Worm (Caenorhabditis elegans) whole organism, young adult: ENCODE results near the gene Y50D7A.8.

Experiments
- C17E4.6 ChIP-seq: fragments of 200-800 bp; sonication (Bioruptor generic); IDR thresholded peaks from 2 replicates; pipeline ENCODE4 v1.3.6; 2022; ENCODE audit warnings: missing genetic modification reagents, missing genetic modification characterization, missing compliant biosample characterization
- F22D6.2 ChIP-seq: sonication (generic microtip); optimal IDR thresholded peaks from 2 replicates; lab custom pipeline; 2016; ENCODE audit warnings: mild to moderate bottlenecking, missing genetic modification characterization, missing compliant biosample characterization
- F49E8.2 ChIP-seq: sonication (generic microtip); optimal IDR thresholded peaks from 3 replicates; lab custom pipeline; 2017; ENCODE audit warnings: missing genetic modification characterization, mild to moderate bottlenecking, missing compliant biosample characterization, antibody characterized with exemption, moderate library complexity; ENCODE audit not compliant: insufficient read depth
- K12H6.12 ChIP-seq: fragments of 200-800 bp; sonication (Bioruptor generic); optimal IDR thresholded peaks from 2 replicates; lab custom pipeline; 2018; ENCODE audit warnings: mild to moderate bottlenecking, missing genetic modification characterization, missing compliant biosample characterization
- T07F8.4 ChIP-seq: sonication (generic microtip); optimal IDR thresholded peaks from 2 replicates; lab custom pipeline; 2016; ENCODE audit warnings: mild to moderate bottlenecking, missing genetic modification characterization, moderate library complexity, missing compliant biosample characterization
- Y56A3A.18 ChIP-seq: fragments of 200-800 bp; sonication (Bioruptor generic); IDR thresholded peaks from 2 replicates; pipeline ENCODE4 v1.3.6; 2022; ENCODE audit warnings: missing genetic modification reagents, missing genetic modification characterization, missing compliant biosample characterization
- ZK185.1 ChIP-seq: sonication (generic microtip); optimal IDR thresholded peaks from 2 replicates; lab custom pipeline; 2016; ENCODE audit warnings: mild to moderate bottlenecking, missing genetic modification characterization, missing compliant biosample characterization; ENCODE audit not compliant: poor library complexity, severe bottlenecking
- atf-7 ChIP-seq: sonication (generic microtip); optimal IDR thresholded peaks from 2 replicates; lab custom pipeline; 2017; ENCODE audit warnings: mild to moderate bottlenecking, missing genetic modification characterization, missing compliant biosample characterization
- athp-1 ChIP-seq: sonication (generic microtip); optimal IDR thresholded peaks from 2 replicates; lab custom pipeline; 2017; ENCODE audit warnings: mild to moderate bottlenecking, missing genetic modification characterization, missing compliant biosample characterization
- attf-5 ChIP-seq: fragments of 200-800 bp; sonication (Bioruptor generic); optimal IDR thresholded peaks from 2 replicates; lab custom pipeline; 2018; ENCODE audit warnings: mild to moderate bottlenecking, missing genetic modification characterization, missing compliant biosample characterization
- ccch-3 ChIP-seq: fragments of 200-800 bp; sonication (Bioruptor generic); optimal IDR thresholded peaks from 2 replicates; lab custom pipeline; 2018; ENCODE audit warnings: mild to moderate bottlenecking, missing genetic modification characterization, missing compliant biosample characterization
- ceh-40 ChIP-seq: fragments of 200-800 bp; sonication (Bioruptor generic); IDR thresholded peaks from 2 replicates; pipeline ENCODE4 v1.3.6; 2022; ENCODE audit warnings: missing genetic modification characterization, missing compliant biosample characterization
- ceh-79 ChIP-seq: sonication (generic microtip); optimal IDR thresholded peaks from 2 replicates; lab custom pipeline; 2017; ENCODE audit warnings: mild to moderate bottlenecking, missing genetic modification characterization, missing compliant biosample characterization
- egl-18 ChIP-seq: fragments of 200-800 bp; sonication (Bioruptor generic); IDR thresholded peaks from 2 replicates; pipeline ENCODE4 v1.3.6; 2022; ENCODE audit warnings: missing genetic modification reagents, missing genetic modification characterization, missing compliant biosample characterization
- ets-4 ChIP-seq: fragments of 200-800 bp; sonication (Bioruptor generic); optimal IDR thresholded peaks from 2 replicates; lab custom pipeline; 2018; ENCODE audit warnings: mild to moderate bottlenecking, missing genetic modification characterization, missing compliant biosample characterization
- hlh-26 ChIP-seq: fragments of 200-800 bp; sonication (Bioruptor generic); conservative IDR thresholded peaks from 2 replicates; pipeline ENCODE4 v1.3.6; 2022; ENCODE audit warnings: missing genetic modification reagents, missing genetic modification characterization, missing compliant biosample characterization
- let-607 ChIP-seq, 2 experiments: fragments of 200-800 bp in 1 of 2; sonication (Bioruptor generic) in 1 of 2; sonication (generic microtip) in 1 of 2; optimal IDR thresholded peaks; 2 replicates each; lab custom pipeline; 2016 to 2018; ENCODE audit warnings: mild to moderate bottlenecking in 2 of 2, missing compliant biosample characterization in 2 of 2, missing genetic modification characterization in 2 of 2, moderate library complexity in 2 of 2, missing genotype in 1 of 2
- lsl-1 ChIP-seq: fragments of 200-800 bp; sonication (Bioruptor generic); optimal IDR thresholded peaks from 2 replicates; lab custom pipeline; 2018; ENCODE audit warnings: mild to moderate bottlenecking, missing genetic modification characterization, moderate library complexity, missing compliant biosample characterization
- madf-10 ChIP-seq: sonication (generic microtip); optimal IDR thresholded peaks from 2 replicates; lab custom pipeline; 2016; ENCODE audit warnings: mild to moderate bottlenecking, missing genetic modification characterization, missing compliant biosample characterization
- madf-8 ChIP-seq: fragments of 200-800 bp; sonication (Bioruptor generic); conservative IDR thresholded peaks from 2 replicates; pipeline ENCODE4 v1.3.6; 2022; ENCODE audit warnings: missing genetic modification reagents, missing genetic modification characterization, missing compliant biosample characterization
- mes-4 ChIP-seq: sonication (generic microtip); optimal IDR thresholded peaks from 2 replicates; lab custom pipeline; 2016; ENCODE audit warnings: missing genotype, missing genetic modification characterization, missing compliant biosample characterization
- mxl-1 ChIP-seq: sonication (generic microtip); optimal IDR thresholded peaks from 2 replicates; lab custom pipeline; 2016; ENCODE audit warnings: missing genetic modification characterization, missing compliant biosample characterization
- nfyb-1 ChIP-seq: fragments of 200-800 bp; sonication (Bioruptor generic); IDR thresholded peaks from 2 replicates; pipeline ENCODE4 v1.3.6; 2022; ENCODE audit warnings: missing genetic modification reagents, missing genetic modification characterization, missing compliant biosample characterization
- nhr-120 ChIP-seq: fragments of 200-800 bp; sonication (Bioruptor generic); IDR thresholded peaks from 2 replicates; pipeline ENCODE4 v1.3.6; 2022; ENCODE audit warnings: missing genetic modification characterization, missing compliant biosample characterization
- pha-4 ChIP-seq: fragments of 150-350 bp; sonication (generic microtip); optimal IDR thresholded peaks from 2 replicates; lab custom pipeline; 2014; ENCODE audit warnings: missing biosample characterization, missing genetic modification reagents, missing genetic modification characterization
- sdz-38 ChIP-seq: sonication (generic microtip); optimal IDR thresholded peaks from 2 replicates; lab custom pipeline; 2016; ENCODE audit warnings: missing genotype, missing genetic modification characterization, missing compliant biosample characterization
- snpc-1.1 ChIP-seq: sonication (generic microtip); optimal IDR thresholded peaks from 2 replicates; lab custom pipeline; 2017; ENCODE audit warnings: missing genetic modification characterization, mild to moderate bottlenecking, missing compliant biosample characterization, antibody characterized with exemption, moderate library complexity, missing genotype, missing genetic modification reagents; ENCODE audit not compliant: insufficient read depth
- somi-1 ChIP-seq: fragments of 200-800 bp; sonication (Bioruptor generic); optimal IDR thresholded peaks from 2 replicates; lab custom pipeline; 2018; ENCODE audit warnings: mild to moderate bottlenecking, missing genetic modification characterization, missing compliant biosample characterization
- sptf-2 ChIP-seq: fragments of 200-800 bp; sonication (Bioruptor generic); optimal IDR thresholded peaks from 2 replicates; lab custom pipeline; 2018; ENCODE audit warnings: mild to moderate bottlenecking, missing genetic modification characterization, missing compliant biosample characterization
- tbp1 ChIP-seq: fragments of 200-800 bp; sonication (Bioruptor generic); optimal IDR thresholded peaks from 2 replicates; lab custom pipeline; 2018; ENCODE audit warnings: mild to moderate bottlenecking, missing genetic modification characterization, missing compliant biosample characterization
- ztf-22 ChIP-seq: fragments of 200-800 bp; sonication (Bioruptor generic); optimal IDR thresholded peaks from 2 replicates; lab custom pipeline; 2018; ENCODE audit warnings: mild to moderate bottlenecking, missing genetic modification characterization, moderate library complexity, missing compliant biosample characterization
- ztf-26 ChIP-seq: sonication (generic microtip); optimal IDR thresholded peaks from 2 replicates; lab custom pipeline; 2017; ENCODE audit warnings: missing genetic modification characterization, missing compliant biosample characterization
- ztf-28 ChIP-seq: fragments of 200-800 bp; sonication (Bioruptor generic); IDR thresholded peaks from 2 replicates; pipeline ENCODE4 v1.3.6; 2022; ENCODE audit warnings: missing genetic modification reagents, missing genetic modification characterization, missing compliant biosample characterization
- ztf-3 ChIP-seq: fragments of 200-800 bp; sonication (Bioruptor generic); optimal IDR thresholded peaks from 2 replicates; lab custom pipeline; 2018; ENCODE audit warnings: mild to moderate bottlenecking, missing genetic modification characterization, missing compliant biosample characterization
- ztf-6 ChIP-seq: fragments of 200-800 bp; sonication (Bioruptor generic); IDR thresholded peaks from 2 replicates; pipeline ENCODE4 v1.3.6; 2022; ENCODE audit warnings: missing genetic modification reagents, missing genetic modification characterization, missing compliant biosample characterization

Gene Y50D7A.8

DNA sequence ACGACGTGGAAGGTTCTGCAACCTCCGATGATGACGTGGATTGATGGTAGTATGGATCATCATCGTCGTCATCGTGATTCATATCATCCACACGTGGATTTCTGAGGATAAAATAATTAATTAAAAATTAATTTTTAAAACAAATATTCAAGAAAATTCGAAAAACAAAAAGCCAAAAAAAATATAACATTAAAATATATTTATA lies at the start of gene Y50D7A.8:
Y50D7A.8 (minus strand) TSS at position 101 of the 205 bp plus-strand sequence.
- TF ChIP-seq ztf-3 (GFP tag; lab: Kevin White, UChicago) (no peak), madf-8 (GFP tag; lab: Robert Waterston, UW) (no peak), nhr-120 (GFP tag; lab: Robert Waterston, UW) (no peak), ceh-79 (tag; lab: Kevin White, UChicago) (no peak), nfyb-1 (GFP tag; lab: Robert Waterston, UW) (no peak), ccch-3 (GFP tag; lab: Kevin White, UChicago) (no peak), madf-10 (tag; lab: Kevin White, UChicago) (no peak), ztf-22 (GFP tag; lab: Kevin White, UChicago) (no peak), Y56A3A.18 (GFP tag; lab: Robert Waterston, UW) (no peak), sptf-2 (GFP tag; lab: Kevin White, UChicago) (no peak), F49E8.2 (tag; lab: Kevin White, UChicago) (no peak), egl-18 (no peak), C17E4.6 (GFP tag; lab: Robert Waterston, UW) (no peak), ztf-28 (GFP tag; lab: Robert Waterston, UW) (no peak)

DNA sequence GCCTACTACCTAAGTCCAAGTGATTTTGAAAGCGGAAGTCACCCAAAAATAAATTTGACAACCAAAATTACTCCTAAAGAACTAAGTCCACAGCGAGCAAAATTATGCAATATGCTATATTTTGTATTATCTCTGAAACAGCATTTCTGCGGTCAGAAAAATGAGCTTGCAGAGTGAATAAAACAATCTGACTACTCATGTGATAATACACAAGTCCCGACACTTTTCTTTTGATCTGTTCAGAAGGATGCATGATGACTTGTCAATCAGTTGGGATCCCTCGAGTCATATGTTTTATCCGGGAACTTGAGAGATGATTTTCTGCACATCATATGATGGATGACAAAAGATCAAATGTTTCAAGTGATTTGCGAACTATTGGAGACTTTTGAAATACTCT lies 42.0 kb upstream of the Y50D7A.8 start:
- TF ChIP-seq mes-4 (no peak), snpc-1.1 (tag; lab: Kevin White, UChicago) (no peak), let-607 (tag; optimal IDR thresholded peaks at IDR 0.05; lab: Kevin White, UChicago) (no peak), ets-4 (no peak), tbp1 (GFP tag; lab: Kevin White, UChicago) (no peak), madf-8 (GFP tag; lab: Robert Waterston, UW) (no peak), ztf-6 (no peak), somi-1 (GFP tag; lab: Kevin White, UChicago) (no peak)

DNA sequence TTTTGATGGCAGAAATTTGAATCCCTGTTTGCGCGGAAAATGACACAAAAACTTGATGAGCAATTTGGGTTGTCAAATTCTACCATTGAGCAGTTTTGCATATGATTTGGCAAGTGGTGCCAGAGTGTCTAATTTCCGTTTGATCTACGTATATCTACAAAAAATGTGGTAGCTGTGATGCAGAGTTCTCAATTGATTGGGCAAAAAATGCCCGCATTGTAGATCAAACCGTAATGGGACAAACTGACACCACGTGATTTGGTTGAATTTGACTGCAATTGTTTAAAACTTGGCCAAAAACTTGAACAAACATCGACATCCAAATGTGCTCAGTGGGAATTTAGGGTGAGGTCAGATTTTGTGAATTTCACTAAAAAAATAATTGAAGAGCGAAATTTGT lies 39.4 kb upstream of the Y50D7A.8 start, which contains the start of gene K10F12.7:
K10F12.7 (minus strand) TSS at position 101 of the 400 bp plus-strand sequence.
- no peak for TF ChIP-seq T07F8.4 (tag; lab: Kevin White, UChicago)
- no peak for TF ChIP-seq let-607 (tag; optimal IDR thresholded peaks at IDR 0.05; lab: Kevin White, UChicago)
- TF ChIP-seq atf-7 (tag; lab: Kevin White, UChicago) = no peak
- TF ChIP-seq nfyb-1 (GFP tag; lab: Robert Waterston, UW) = no peak
- no peak for TF ChIP-seq ztf-3 (GFP tag; lab: Kevin White, UChicago)
- no peak for TF ChIP-seq hlh-26 (GFP tag; lab: Robert Waterston, UW)
- no peak for TF ChIP-seq ztf-28 (GFP tag; lab: Robert Waterston, UW)
- TF ChIP-seq lsl-1 (GFP tag; lab: Kevin White, UChicago) = no peak
- TF ChIP-seq ceh-40 (GFP tag; lab: Robert Waterston, UW) = no peak
- no peak for TF ChIP-seq athp-1
- TF ChIP-seq ztf-26 (tag; lab: Kevin White, UChicago) = no peak
- TF ChIP-seq attf-5 (GFP tag; lab: Kevin White, UChicago) = no peak
- TF ChIP-seq ZK185.1 (tag; lab: Kevin White, UChicago) = no peak
- no peak for TF ChIP-seq mxl-1 (tag; lab: Kevin White, UChicago)
- no peak for TF ChIP-seq sdz-38 (tag; lab: Kevin White, UChicago)
- TF ChIP-seq ztf-22 (GFP tag; lab: Kevin White, UChicago) = no peak

DNA sequence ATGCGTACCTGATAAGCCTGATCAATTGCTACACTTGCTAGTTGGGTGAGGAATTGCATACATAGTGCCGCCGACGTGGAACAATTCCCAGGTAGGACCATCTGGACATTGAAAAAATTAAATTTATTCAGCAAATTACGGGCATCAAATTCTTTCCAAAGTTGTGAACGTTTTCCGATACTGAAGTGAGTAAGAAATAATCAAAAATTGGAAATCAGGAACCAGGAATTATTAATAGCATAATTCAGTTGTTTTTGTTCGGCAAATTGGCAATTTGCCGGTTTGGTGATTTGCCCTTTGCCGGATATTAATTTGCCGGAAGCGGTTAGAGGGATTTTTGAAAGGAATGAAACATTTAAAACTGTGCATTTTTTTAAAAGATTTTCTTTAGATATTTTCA lies 38.2 kb upstream of the Y50D7A.8 start, which contains the start of gene gsto-3:
gsto-3 (minus strand) TSS at position 101 of the 400 bp plus-strand sequence.
- TF ChIP-seq K12H6.12 (tag; lab: Kevin White, UChicago) (no peak), F22D6.2 (no peak), ceh-40 (GFP tag; lab: Robert Waterston, UW) (no peak), pha-4 (tag; lab: Kevin White, UChicago) (no peak)
- TF ChIP-seq, all 124 proteins: peak for 0
